Worm (Caenorhabditis elegans): ENCODE data around the gene Y111B2A.12.

DNA sequence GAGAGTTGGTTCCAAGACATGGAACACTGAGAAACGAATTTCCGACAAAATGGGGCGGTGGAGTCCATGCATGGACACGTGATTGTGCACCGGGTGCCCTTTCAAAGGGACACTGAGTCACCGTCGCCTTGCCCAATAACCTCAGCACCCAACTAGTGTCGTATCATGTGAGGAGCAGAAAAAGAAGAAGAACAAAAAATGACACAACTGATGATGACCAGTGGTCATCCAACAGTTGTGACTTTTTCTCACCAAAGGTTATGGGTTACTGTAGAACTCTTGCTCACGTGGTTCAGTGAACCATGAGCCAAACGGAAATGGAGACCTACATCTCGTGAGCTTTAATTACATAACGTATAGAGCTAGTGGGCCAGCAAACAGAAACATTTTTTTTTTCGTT, 43.3 kb upstream of the Y111B2A.12 start:
- TF ChIP-seq him-1 (tag; optimal IDR thresholded peaks at IDR 0.05) (no peak), dao-5 (tag; optimal IDR thresholded peaks at IDR 0.05) (no peak)

All from whole organism, L4/young adult.